Fruit fly (Drosophila melanogaster): ENCODE data around the gene CG17036.

CG17036 gene

DNA sequence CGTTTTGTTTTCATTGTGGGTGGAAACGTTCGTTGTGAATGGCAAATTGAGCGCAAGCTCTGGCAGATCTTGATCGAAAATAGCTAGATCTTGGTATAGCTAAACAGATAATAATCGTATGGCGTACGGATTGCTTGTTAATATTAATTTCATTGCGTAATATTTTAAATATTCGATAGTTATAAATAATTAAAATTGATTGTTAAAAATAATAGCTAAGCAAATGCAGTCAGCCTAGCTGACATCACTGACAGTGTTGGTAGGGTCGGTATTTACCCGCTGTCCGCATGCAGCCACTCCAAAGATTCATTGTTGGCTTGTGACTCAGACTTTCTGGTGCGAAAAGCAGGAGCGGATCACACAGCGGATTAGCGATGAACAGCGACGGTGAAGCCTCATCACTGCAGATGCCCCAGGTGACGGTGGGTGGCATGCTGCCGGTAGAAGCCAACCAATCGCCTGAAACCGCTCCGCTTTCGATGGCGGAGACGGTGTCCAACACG is 3.9 kb upstream of the CG17036 start, which contains the start of the genes CG5776 and spict:
Gene CG5776, minus strand, starts transcription at position 34 of the 503 bp plus-strand sequence.
Gene spict, plus strand, starts transcription at position 308 of the 503 bp plus-strand sequence.
- TF ChIP-seq sage (GFP tag; optimal IDR thresholded peaks at IDR 0.05) = no peak
- TF ChIP-seq HLH106 (tag; optimal IDR thresholded peaks at IDR 0.05) = peak; percentile 80
- TF ChIP-seq dl (GFP tag; optimal IDR thresholded peaks at IDR 0.05; ENCODE audit: insufficient read depth in 1 of 2, partially characterized antibody in 2 of 2) = no peak
- TF ChIP-seq brk (GFP tag; optimal IDR thresholded peaks at IDR 0.05) = no peak
- TF ChIP-seq CG9705 (GFP tag; optimal IDR thresholded peaks at IDR 0.05) = peak; percentile 71
- peak; percentile 94 for TF ChIP-seq Jra (GFP tag; optimal IDR thresholded peaks at IDR 0.05)
- TF ChIP-seq br (GFP tag; optimal IDR thresholded peaks at IDR 0.05) = peak; percentile 73
- TF ChIP-seq ey (GFP tag; optimal IDR thresholded peaks at IDR 0.05) = peak; percentile 47
- TF ChIP-seq Abd-B (GFP tag; optimal IDR thresholded peaks at IDR 0.05) = no peak
- no peak for TF ChIP-seq usp (GFP tag; optimal IDR thresholded peaks at IDR 0.05)
- TF ChIP-seq sv (GFP tag; optimal IDR thresholded peaks at IDR 0.05) = peak; percentile 14
- TF ChIP-seq Vsx2 (GFP tag; optimal IDR thresholded peaks at IDR 0.05; ENCODE audit: partially characterized antibody) = no peak
- peak; percentile 41 for TF ChIP-seq psq (GFP tag; optimal IDR thresholded peaks at IDR 0.05)
- no peak for TF ChIP-seq lola (GFP tag; optimal IDR thresholded peaks at IDR 0.05)
- TF ChIP-seq CrebA (GFP tag; optimal IDR thresholded peaks at IDR 0.05; ENCODE audit: borderline replicate concordance) = no peak
- TF ChIP-seq foxo (GFP tag; optimal IDR thresholded peaks at IDR 0.05) = peak in 1 of 2 experiments; percentile 70
- no peak for TF ChIP-seq Rel (GFP tag; optimal IDR thresholded peaks at IDR 0.05)
- peak; percentile 85 for TF ChIP-seq Rel (tag; optimal IDR thresholded peaks at IDR 0.05)
- peak; percentile 96 for TF ChIP-seq Myc (optimal IDR thresholded peaks at IDR 0.05)
- TF ChIP-seq fru (GFP tag; optimal IDR thresholded peaks at IDR 0.05) = peak; percentile 62
- TF ChIP-seq dmrt93B (GFP tag; optimal IDR thresholded peaks at IDR 0.05) = peak; percentile 68
- TF ChIP-seq Sp1 (GFP tag; optimal IDR thresholded peaks at IDR 0.05) = peak; percentile 84
- peak; percentile 21 for TF ChIP-seq OdsH (GFP tag; optimal IDR thresholded peaks at IDR 0.05)
- TF ChIP-seq Hnf4 (GFP tag; optimal IDR thresholded peaks at IDR 0.05) = no peak
- TF ChIP-seq GATAd (GFP tag; optimal IDR thresholded peaks at IDR 0.05) = no peak
- no peak for TF ChIP-seq Mio (GFP tag; optimal IDR thresholded peaks at IDR 0.05)
- peak; percentile 15 for TF ChIP-seq dsf (GFP tag; optimal IDR thresholded peaks at IDR 0.05; ENCODE audit: borderline replicate concordance)
- peak; percentile 72 for TF ChIP-seq Dif (GFP tag; optimal IDR thresholded peaks at IDR 0.05; ENCODE audit: partially characterized antibody)
- TF ChIP-seq h (GFP tag; optimal IDR thresholded peaks at IDR 0.05) = peak; percentile 70
- TF ChIP-seq Hr83 (GFP tag; optimal IDR thresholded peaks at IDR 0.05; ENCODE audit: poor library complexity, severe bottlenecking) = no peak
- TF ChIP-seq rgr (GFP tag; optimal IDR thresholded peaks at IDR 0.05) = peak; percentile 57
- peak; percentile 50 for TF ChIP-seq woc (GFP tag; optimal IDR thresholded peaks at IDR 0.05)

DNA sequence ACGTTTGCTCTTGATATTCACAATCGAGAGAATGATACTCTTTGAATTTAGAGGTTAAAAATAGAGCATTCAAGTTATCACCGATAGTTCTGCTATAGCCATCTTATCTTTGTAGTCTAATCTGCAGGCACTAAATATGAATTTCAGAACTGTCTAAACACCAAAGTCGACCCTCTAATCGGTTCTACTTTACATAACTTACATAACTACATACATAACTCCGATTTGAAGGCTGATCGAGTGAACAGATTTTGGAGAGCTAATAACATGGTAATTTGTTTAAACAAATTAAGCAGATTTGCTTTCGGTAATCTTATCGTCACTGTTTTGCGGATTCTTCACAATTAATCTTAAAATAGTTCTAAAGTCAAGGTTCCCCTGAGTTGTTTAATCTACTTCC is 952 bp upstream of the CG17036 start:
- TF ChIP-seq Sp1 (GFP tag; optimal IDR thresholded peaks at IDR 0.05) = no peak
- no peak for TF ChIP-seq Hr83 (GFP tag; optimal IDR thresholded peaks at IDR 0.05; ENCODE audit: poor library complexity, severe bottlenecking)
- no peak for TF ChIP-seq Mio (GFP tag; optimal IDR thresholded peaks at IDR 0.05)
- TF ChIP-seq Hr78 (GFP tag; optimal IDR thresholded peaks at IDR 0.05) = no peak
- no peak for TF ChIP-seq Abd-B (GFP tag; optimal IDR thresholded peaks at IDR 0.05)
- TF ChIP-seq sage (GFP tag; optimal IDR thresholded peaks at IDR 0.05) = no peak
- no peak for TF ChIP-seq dmrt93B (GFP tag; optimal IDR thresholded peaks at IDR 0.05)
- no peak for TF ChIP-seq Myc (optimal IDR thresholded peaks at IDR 0.05)
- TF ChIP-seq h (GFP tag; optimal IDR thresholded peaks at IDR 0.05) = no peak
- TF ChIP-seq dsf (GFP tag; optimal IDR thresholded peaks at IDR 0.05; ENCODE audit: borderline replicate concordance) = no peak
- no peak for TF ChIP-seq N (GFP tag; optimal IDR thresholded peaks at IDR 0.05)
- TF ChIP-seq woc (GFP tag; optimal IDR thresholded peaks at IDR 0.05) = no peak
- no peak for TF ChIP-seq HLH106 (tag; optimal IDR thresholded peaks at IDR 0.05)
- no peak for TF ChIP-seq fru (GFP tag; optimal IDR thresholded peaks at IDR 0.05)
- TF ChIP-seq pan (optimal IDR thresholded peaks at IDR 0.05) = no peak
- TF ChIP-seq CrebA (GFP tag; optimal IDR thresholded peaks at IDR 0.05; ENCODE audit: borderline replicate concordance) = no peak
- no peak for TF ChIP-seq GATAd (GFP tag; optimal IDR thresholded peaks at IDR 0.05)

- TF ChIP-seq sage (GFP tag; optimal IDR thresholded peaks at IDR 0.05) (no peak), fru (GFP tag; optimal IDR thresholded peaks at IDR 0.05) (no peak), woc (GFP tag; optimal IDR thresholded peaks at IDR 0.05) (no peak), rgr (GFP tag; optimal IDR thresholded peaks at IDR 0.05) (no peak), Hr78 (GFP tag; optimal IDR thresholded peaks at IDR 0.05) (no peak), lola (GFP tag; optimal IDR thresholded peaks at IDR 0.05) (no peak), ey (GFP tag; optimal IDR thresholded peaks at IDR 0.05) (no peak)
Observed at dm6 chr2L:12697223-12697622, 3.3 kb downstream of the CG17036 start, which contains the start of gene CG5781. TSS of gene CG5781 (minus strand) at chr2L:12697323.
